Fruit fly (Drosophila melanogaster): ENCODE data around the gene CG10650.

Gene CG10650

dm6 chr2L:18953512-18954254 lies 42.1 kb downstream of the CG10650 start (continued):
- TF ChIP-seq CG1024 (GFP tag; IDR thresholded peaks at IDR 0.05) (no peak), CG8388 (GFP tag; optimal IDR thresholded peaks at IDR 0.05) (peak; percentile 22), Oli (tag; optimal IDR thresholded peaks at IDR 0.05) (peak; percentile 10), Sox100B (GFP tag; optimal IDR thresholded peaks at IDR 0.05) (peak; percentile 37), C15 (GFP tag; IDR thresholded peaks at IDR 0.05) (no peak), CG3281 (GFP tag; optimal IDR thresholded peaks at IDR 0.05) (peak; percentile 56), CG15073 (GFP tag; optimal IDR thresholded peaks at IDR 0.05) (no peak), fd3F (GFP tag; optimal IDR thresholded peaks at IDR 0.05) (peak; percentile 38), CG2712 (tag; optimal IDR thresholded peaks at IDR 0.05) (peak; percentile 34), gem (tag; optimal IDR thresholded peaks at IDR 0.05) (peak; percentile 71), croc (GFP tag; conservative IDR thresholded peaks at IDR 0.05) (no peak), zen (tag; optimal IDR thresholded peaks at IDR 0.05) (no peak), CG1529 (GFP tag; optimal IDR thresholded peaks at IDR 0.05) (no peak), Gug (GFP tag; IDR thresholded peaks at IDR 0.05) (no peak), CG9437 (GFP tag; optimal IDR thresholded peaks at IDR 0.05) (peak; percentile 48), CG12391 (tag; optimal IDR thresholded peaks at IDR 0.05) (peak; percentile 33), slbo (GFP tag; IDR thresholded peaks at IDR 0.05) (peak; percentile 61), Deaf1 (tag; optimal IDR thresholded peaks at IDR 0.05) (peak; percentile 25), dpn (GFP tag; optimal IDR thresholded peaks at IDR 0.05) (peak in 1 of 2 experiments; percentile 10), CG9817 (tag; optimal IDR thresholded peaks at IDR 0.05) (peak; percentile 34), Atf3 (GFP tag; optimal IDR thresholded peaks at IDR 0.05) (no peak), Ssrp (tag; optimal IDR thresholded peaks at IDR 0.05) (peak; percentile 8), org-1 (GFP tag; optimal IDR thresholded peaks at IDR 0.05) (no peak), dmrt99B (tag; optimal IDR thresholded peaks at IDR 0.05) (peak; percentile 40), row (GFP tag; IDR thresholded peaks at IDR 0.05) (peak; percentile 66), CG17385 (GFP tag; optimal IDR thresholded peaks at IDR 0.05) (peak; percentile 10), CG2120 (GFP tag; optimal IDR thresholded peaks at IDR 0.05) (peak; percentile 11), trh (GFP tag; optimal IDR thresholded peaks at IDR 0.05) (no peak), CG6813 (GFP tag; optimal IDR thresholded peaks at IDR 0.05) (peak; percentile 9), sim (GFP tag; IDR thresholded peaks at IDR 0.05) (no peak), CG34376 (GFP tag; optimal IDR thresholded peaks at IDR 0.05) (peak; percentile 9), Pdp1 (GFP tag; optimal IDR thresholded peaks at IDR 0.05) (peak in 1 of 2 experiments; percentile 89), CG13296 (GFP tag; optimal IDR thresholded peaks at IDR 0.05) (no peak), CG18262 (tag; optimal IDR thresholded peaks at IDR 0.05) (peak; percentile 54), CG14014 (GFP tag; IDR thresholded peaks at IDR 0.05) (peak; percentile 39; the same call in 1 of the 2 replicates), Blimp-1 (GFP tag; optimal IDR thresholded peaks at IDR 0.05) (peak; percentile 24), CG9727 (GFP tag; optimal IDR thresholded peaks at IDR 0.05) (peak; percentile 51), CG2678 (tag; optimal IDR thresholded peaks at IDR 0.05) (peak; percentile 73), Ptx1 (GFP tag; IDR thresholded peaks at IDR 0.05) (0 out of 2 replicates have a peak, but pooled peaks have one; percentile 13), unpg (GFP tag; optimal IDR thresholded peaks at IDR 0.05) (peak; percentile 17), Elba2 (GFP tag; optimal IDR thresholded peaks at IDR 0.05) (no peak), rib (GFP tag; IDR thresholded peaks at IDR 0.05) (0 out of 2 replicates have a peak, but pooled peaks have one; percentile 4), CG10979 (tag; optimal IDR thresholded peaks at IDR 0.05) (peak; percentile 27), CG10267 (tag; optimal IDR thresholded peaks at IDR 0.05) (peak; percentile 13), CG16815 (GFP tag; optimal IDR thresholded peaks at IDR 0.05) (no peak), D19A (tag; optimal IDR thresholded peaks at IDR 0.05) (peak; percentile 94), Sox102F (GFP tag; optimal IDR thresholded peaks at IDR 0.05) (peak; percentile 27), CG30431 (GFP tag; optimal IDR thresholded peaks at IDR 0.05) (no peak), CG13624 (GFP tag; optimal IDR thresholded peaks at IDR 0.05) (no peak)

Data from whole organism, embryonic.